Worm (Caenorhabditis elegans): ENCODE measurements around the gene Y51A2B.16.

The Y51A2B.16 gene

DNA sequence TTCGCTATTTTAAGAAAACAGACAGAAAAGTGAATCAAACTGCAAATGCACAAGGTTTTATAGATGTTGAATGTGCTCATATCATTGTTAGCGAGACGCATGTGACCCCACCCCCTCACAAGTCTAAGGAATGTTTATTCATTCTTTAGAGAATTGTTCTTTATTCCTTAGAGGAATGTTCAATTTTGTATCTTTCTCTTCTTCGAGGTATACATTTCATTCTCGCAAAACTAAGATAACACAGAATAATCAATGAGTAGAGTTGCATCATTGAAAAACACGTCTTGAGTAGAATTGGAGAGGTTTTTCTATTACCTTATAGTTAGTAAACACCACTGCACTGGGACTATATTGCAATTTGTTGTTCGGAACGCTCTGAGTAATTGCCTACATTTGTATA is 37.2 kb upstream of the Y51A2B.16 start, which contains the start of gene ZK262.20:
Gene ZK262.20, minus strand, starts transcription at position 101 of the 400 bp plus-strand sequence.
- TF ChIP-seq madf-8 (GFP tag; conservative IDR thresholded peaks at IDR 0.05) (no peak), B0261.1 (tag; optimal IDR thresholded peaks at IDR 0.05) (no peak), athp-1 (tag; optimal IDR thresholded peaks at IDR 0.05) (no peak), lin-40 (tag; optimal IDR thresholded peaks at IDR 0.05) (no peak), egl-18 (GFP tag; IDR thresholded peaks at IDR 0.05) (no peak), bed-2 (GFP tag; IDR thresholded peaks at IDR 0.05) (no peak), sptf-2 (GFP tag; optimal IDR thresholded peaks at IDR 0.05) (no peak)

ce11 chrV:18431450-18431849 is 33.7 kb upstream of the Y51A2B.16 start, which contains the start of gene srw-82:
Gene srw-82, plus strand, starts transcription at chrV:18431750.
- TF ChIP-seq mel-28 (tag; optimal IDR thresholded peaks at IDR 0.05; ENCODE audit: borderline replicate concordance): no peak
- no peak for TF ChIP-seq cebp-2 (GFP tag; IDR thresholded peaks at IDR 0.05)
- TF ChIP-seq D2030.7 (GFP tag; IDR thresholded peaks at IDR 0.05): no peak
- TF ChIP-seq madf-8 (GFP tag; conservative IDR thresholded peaks at IDR 0.05): no peak
- TF ChIP-seq mxl-1 (tag; optimal IDR thresholded peaks at IDR 0.05): no peak
- no peak for TF ChIP-seq ztf-25 (GFP tag; IDR thresholded peaks at IDR 0.05)
- no peak for TF ChIP-seq ztf-26 (tag; optimal IDR thresholded peaks at IDR 0.05)
- no peak for TF ChIP-seq nhr-120 (GFP tag; IDR thresholded peaks at IDR 0.05)
- no peak for TF ChIP-seq lir-1 (GFP tag; conservative IDR thresholded peaks at IDR 0.05)
- TF ChIP-seq F57C9.4 (tag; optimal IDR thresholded peaks at IDR 0.05): no peak
- TF ChIP-seq Y67H2A.10 (GFP tag; conservative IDR thresholded peaks at IDR 0.05): no peak

DNA sequence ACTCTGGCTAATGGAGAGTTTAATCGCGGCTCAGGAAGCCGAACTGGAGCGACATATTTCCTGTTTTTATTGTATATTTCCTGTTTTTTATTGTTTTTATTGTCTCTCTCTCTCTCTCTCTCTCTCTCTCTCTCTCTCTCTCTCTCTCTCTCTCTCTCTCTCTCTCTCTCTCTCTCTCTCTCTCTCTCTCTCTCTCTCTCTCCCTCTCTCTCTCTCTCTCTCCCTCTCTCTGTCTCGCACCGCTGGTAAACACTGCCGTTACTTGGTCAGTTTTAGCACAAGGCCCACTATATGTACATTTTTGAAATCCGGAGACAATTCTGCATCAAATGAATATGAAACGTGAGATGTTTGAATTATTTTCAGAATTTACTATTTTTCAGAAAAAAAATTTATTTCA is 33.1 kb upstream of the Y51A2B.16 start:
- TF ChIP-seq mcd-1 (GFP tag; IDR thresholded peaks at IDR 0.05) (0 out of 2 replicates have a peak, but pooled peaks have one; percentile 12), T26A5.8 (tag; optimal IDR thresholded peaks at IDR 0.05) (no peak), F39B2.1 (GFP tag; IDR thresholded peaks at IDR 0.05) (no peak), egrh-3 (GFP tag; IDR thresholded peaks at IDR 0.05) (peak; percentile 81)

ce11 chrV:18426280-18426679 is 28.6 kb upstream of the Y51A2B.16 start, which contains the start of gene srw-83:
Gene srw-83, plus strand, starts transcription at chrV:18426580.
- TF ChIP-seq athp-1 (tag; optimal IDR thresholded peaks at IDR 0.05) (no peak), B0336.3 (GFP tag; IDR thresholded peaks at IDR 0.05) (no peak), xnd-1 (tag; optimal IDR thresholded peaks at IDR 0.05) (no peak), F33H1.4 (GFP tag; IDR thresholded peaks at IDR 0.05) (no peak), lin-54 (GFP tag; optimal IDR thresholded peaks at IDR 0.05) (no peak), hmg-1.2 (GFP tag; IDR thresholded peaks at IDR 0.05) (no peak), egl-44 (GFP tag; IDR thresholded peaks at IDR 0.05) (no peak), Y56A3A.18 (GFP tag; IDR thresholded peaks at IDR 0.05) (no peak), die-1 (tag; optimal IDR thresholded peaks at IDR 0.05) (no peak), mel-28 (tag; optimal IDR thresholded peaks at IDR 0.05; ENCODE audit: borderline replicate concordance) (no peak), ceh-40 (GFP tag; IDR thresholded peaks at IDR 0.05) (no peak), madf-6 (GFP tag; IDR thresholded peaks at IDR 0.05) (no peak), ztf-6 (GFP tag; IDR thresholded peaks at IDR 0.05) (no peak), rpc-1 (optimal IDR thresholded peaks at IDR 0.05) (no peak), rpc-1 (tag; optimal IDR thresholded peaks at IDR 0.05) (no peak), snpc-1.3 (tag; optimal IDR thresholded peaks at IDR 0.05; ENCODE audit: insufficient read depth) (no peak), rec-8 (tag; optimal IDR thresholded peaks at IDR 0.05) (no peak), nhr-120 (GFP tag; IDR thresholded peaks at IDR 0.05) (no peak), somi-1 (GFP tag; optimal IDR thresholded peaks at IDR 0.05) (no peak)
